Worm (Caenorhabditis elegans) whole organism, late embryonic: ENCODE results near the gene K12D12.4.

ENCODE experiments used
- ama-1 ChIP-seq: fragments of 150-350 bp; optimal IDR thresholded peaks from 2 replicates; lab custom pipeline; 2014
- ceh-19 ChIP-seq: fragments of 200-800 bp; sonication (Bioruptor generic); optimal IDR thresholded peaks from 2 replicates; lab custom pipeline; 2018; ENCODE audit warnings: mild to moderate bottlenecking, missing genetic modification characterization, missing compliant biosample characterization
- dve-1 ChIP-seq: sonication (generic microtip); optimal IDR thresholded peaks from 2 replicates; lab custom pipeline; 2017; ENCODE audit warnings: antibody characterized with exemption, mild to moderate bottlenecking, missing genetic modification characterization, missing compliant biosample characterization
- elt-2 ChIP-seq: sonication (generic microtip); optimal IDR thresholded peaks from 2 replicates; lab custom pipeline; 2016; ENCODE audit warnings: missing genetic modification reagents, missing genetic modification characterization, missing compliant biosample characterization
- nfya-1 ChIP-seq: sonication (generic microtip); optimal IDR thresholded peaks from 2 replicates; lab custom pipeline; 2017; ENCODE audit warnings: missing genetic modification characterization, mild to moderate bottlenecking, missing compliant biosample characterization, antibody characterized with exemption, moderate library complexity
- nhr-11 ChIP-seq: fragments of 150-350 bp; optimal IDR thresholded peaks from 2 replicates; lab custom pipeline; 2014; ENCODE audit warnings: missing biosample characterization, missing genetic modification characterization
- pha-4 ChIP-seq: fragments of 150-350 bp; optimal IDR thresholded peaks from 2 replicates; lab custom pipeline; 2018; ENCODE audit warnings: missing biosample characterization, missing genetic modification reagents, missing genetic modification characterization
- syd-9 ChIP-seq: sonication (generic microtip); optimal IDR thresholded peaks from 2 replicates; lab custom pipeline; 2016; ENCODE audit warnings: mild to moderate bottlenecking, missing genetic modification characterization, moderate library complexity, missing compliant biosample characterization
- unc-55 ChIP-seq: sonication (generic microtip); optimal IDR thresholded peaks from 2 replicates; lab custom pipeline; 2017; ENCODE audit warnings: missing biosample characterization, missing genetic modification reagents, missing genetic modification characterization

DNA sequence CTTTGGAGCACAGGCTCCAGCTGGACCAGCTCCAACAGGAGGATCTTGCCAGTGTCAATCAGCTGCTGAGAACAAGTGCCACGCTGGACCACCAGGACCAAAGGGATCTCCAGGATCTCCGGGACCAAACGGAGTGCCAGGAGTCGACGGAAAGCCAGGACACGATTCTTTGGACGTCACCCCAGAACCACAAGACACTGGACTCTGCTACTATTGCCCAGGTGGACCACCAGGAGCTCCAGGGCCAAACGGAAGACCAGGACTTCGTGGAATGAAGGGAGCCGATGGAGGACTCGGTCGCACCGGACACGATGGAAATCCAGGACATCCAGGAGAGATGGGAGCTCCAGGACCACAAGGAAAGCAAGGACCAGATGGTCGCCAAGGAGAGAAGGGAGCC is 3.3 kb upstream of the K12D12.4 start:
- TF ChIP-seq ama-1 = no peak
- TF ChIP-seq nhr-11 = no peak
- TF ChIP-seq syd-9 = no peak
- TF ChIP-seq dve-1 (tag; lab: Kevin White, UChicago) = no peak
- no peak for TF ChIP-seq ceh-19 (GFP tag; lab: Kevin White, UChicago)
- TF ChIP-seq elt-2 (tag; lab: Kevin White, UChicago) = no peak
- TF ChIP-seq unc-55 = no peak
- no peak for TF ChIP-seq pha-4
- TF ChIP-seq nfya-1 (tag; lab: Kevin White, UChicago) = no peak
